Worm (Caenorhabditis elegans): ENCODE measurements around the gene F40G12.2.

DNA sequence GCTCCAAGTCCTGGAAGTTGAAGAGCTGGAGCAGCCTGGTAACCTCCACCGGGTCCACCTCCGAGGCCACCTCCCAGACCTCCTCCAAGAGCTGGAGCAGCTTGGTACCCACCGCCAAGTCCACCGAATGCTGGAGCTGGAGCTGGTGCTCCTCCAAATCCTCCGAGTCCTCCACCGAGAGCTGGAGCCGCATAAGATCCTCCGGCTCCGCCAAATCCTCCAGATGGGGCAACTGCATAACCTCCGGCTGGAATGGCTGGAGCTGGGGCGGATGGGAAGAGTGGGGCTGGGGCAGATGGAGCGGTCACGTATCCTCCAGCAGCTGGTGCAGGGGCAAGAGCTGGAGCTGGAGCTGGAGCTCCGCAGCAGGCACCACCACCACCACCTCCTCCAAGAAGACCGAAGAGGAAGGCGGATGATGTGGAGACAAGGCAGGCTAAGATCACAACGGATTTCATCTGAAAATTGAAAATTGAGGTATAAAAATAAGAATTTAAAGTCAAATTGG lies 20.0 kb downstream of the F40G12.2 start, which contains the start of gene K02E11.10:
- TF ChIP-seq tab-1 (GFP tag; IDR thresholded peaks at IDR 0.05) (no peak), T22C8.4 (GFP tag; IDR thresholded peaks at IDR 0.05) (no peak), flt-1 (GFP tag; IDR thresholded peaks at IDR 0.05) (no peak)

All from whole organism, midembryonic.